Worm (Caenorhabditis elegans) whole organism, mixed stage, embryonic: Measurements from ENCODE around the gene M04B2.2.

Experiments
- cnd-1 ChIP-seq: fragments of 200-800 bp; sonication (Bioruptor generic); optimal IDR thresholded peaks from 2 replicates; lab custom pipeline; 2018; ENCODE audit warnings: mild to moderate bottlenecking, missing genetic modification characterization, missing compliant biosample characterization
- lin-13 ChIP-seq: fragments of 150-350 bp; optimal IDR thresholded peaks from 2 replicates; lab custom pipeline; 2014; ENCODE audit warnings: missing biosample characterization, missing genetic modification characterization
- mep-1 ChIP-seq: fragments of 150-350 bp; optimal IDR thresholded peaks from 2 replicates; lab custom pipeline; 2017; ENCODE audit warnings: missing biosample characterization, missing genetic modification reagents, missing genetic modification characterization, inconsistent platforms
- nhr-237 ChIP-seq: fragments of 150-350 bp; optimal IDR thresholded peaks from 2 replicates; lab custom pipeline; 2014; ENCODE audit warnings: missing biosample characterization, missing genetic modification characterization
- snpc-4 ChIP-seq: fragments of 150-350 bp; optimal IDR thresholded peaks from 2 replicates; lab custom pipeline; 2014; ENCODE audit warnings: missing biosample characterization, missing genetic modification characterization

- TF ChIP-seq nhr-237 = no peak
- TF ChIP-seq lin-13 (tag; lab: Kevin White, UChicago) = no peak
- no peak for TF ChIP-seq snpc-4 (tag; lab: Kevin White, UChicago)
- TF ChIP-seq mep-1 (tag; lab: Kevin White, UChicago) = no peak
- no peak for TF ChIP-seq cnd-1 (tag; lab: Kevin White, UChicago)
Observed at ce11 chrIV:11570200-11570599, 42.3 kb downstream of the M04B2.2 start, which contains the start of gene srgp-1.
